Worm (Caenorhabditis elegans) whole organism, L1 larva: Measurements from ENCODE around the gene lron-4.
A peak's percentile ranks its signal among the peaks of the same experiment; 100 is the strongest.

ENCODE experiments used
- C16A3.4 ChIP-seq: fragments of 150-350 bp; optimal IDR thresholded peaks from 2 replicates; lab custom pipeline; 2014; ENCODE audit warnings: missing biosample characterization, missing genetic modification characterization
- F16B12.6 ChIP-seq: fragments of 150-350 bp; optimal IDR thresholded peaks from 2 replicates; lab custom pipeline; 2014; ENCODE audit warnings: missing biosample characterization, missing genetic modification characterization
- alr-1 ChIP-seq: fragments of 200-800 bp; sonication (Bioruptor generic); optimal IDR thresholded peaks from 2 replicates; lab custom pipeline; 2018; ENCODE audit warnings: borderline replicate concordance, mild to moderate bottlenecking, missing genetic modification characterization, missing compliant biosample characterization
- aly-2 ChIP-seq: fragments of 150-350 bp; optimal IDR thresholded peaks from 2 replicates; lab custom pipeline; 2014; ENCODE audit warnings: missing biosample characterization, missing genetic modification characterization
- blmp-1 ChIP-seq: fragments of 150-350 bp; optimal IDR thresholded peaks from 2 replicates; lab custom pipeline; 2014; ENCODE audit warnings: missing biosample characterization, missing genetic modification characterization
- ceh-82 ChIP-seq, 3 experiments: fragments of 150-350 bp in 1 of 3; sonication (generic microtip) in 2 of 3; optimal IDR thresholded peaks; 2 replicates each; lab custom pipeline; 2014 to 2017; ENCODE audit warnings: missing biosample characterization in 3 of 3, missing genetic modification characterization in 3 of 3
- efl-1 ChIP-seq, 4 experiments: fragments of 150-350 bp; optimal IDR thresholded peaks in 3 of 4; peaks in 1 of 4; 1 replicate in 1 of 4; 2 replicates in 3 of 4; lab custom pipeline; 2014; ENCODE audit warnings: missing biosample characterization in 2 of 4, missing genetic modification characterization in 2 of 4, missing genetic modification reagents in 2 of 4
- efl-3 ChIP-seq: fragments of 200-800 bp; sonication (Bioruptor generic); optimal IDR thresholded peaks from 2 replicates; lab custom pipeline; 2018; ENCODE audit warnings: mild to moderate bottlenecking, missing genetic modification characterization, missing compliant biosample characterization
- egl-13 ChIP-seq: sonication (generic microtip); optimal IDR thresholded peaks from 2 replicates; lab custom pipeline; 2016; ENCODE audit warnings: missing genotype, missing genetic modification reagents, missing genetic modification characterization, missing compliant biosample characterization
- elt-2 ChIP-seq: sonication (generic microtip); optimal IDR thresholded peaks from 2 replicates; lab custom pipeline; 2016; ENCODE audit warnings: missing genetic modification characterization, mild to moderate bottlenecking, inconsistent platforms, missing compliant biosample characterization, missing genetic modification reagents
- elt-3 ChIP-seq, 6 experiments: fragments of 150-350 bp in 1 of 6; sonication (generic microtip); optimal IDR thresholded peaks; 2 replicates each; lab custom pipeline; 2017 to 2018; ENCODE audit warnings: missing biosample characterization in 6 of 6, missing genetic modification characterization in 6 of 6, inconsistent platforms in 1 of 6
- ets-5 ChIP-seq: fragments of 200-800 bp; sonication (Bioruptor generic); IDR thresholded peaks from 2 replicates; pipeline ENCODE4 v1.3.6; 2022; ENCODE audit warnings: missing genetic modification characterization, missing compliant biosample characterization
- fkh-10 ChIP-seq: sonication (generic microtip); optimal IDR thresholded peaks from 2 replicates; lab custom pipeline; 2017; ENCODE audit warnings: missing biosample characterization, missing genetic modification reagents, missing genetic modification characterization
- fkh-4 ChIP-seq: sonication (generic microtip); optimal IDR thresholded peaks from 2 replicates; lab custom pipeline; 2016; ENCODE audit warnings: missing compliant biosample characterization, missing genetic modification characterization, borderline replicate concordance
- fkh-8 ChIP-seq: sonication (generic microtip); optimal IDR thresholded peaks from 2 replicates; lab custom pipeline; 2016; ENCODE audit warnings: mild to moderate bottlenecking, missing genetic modification characterization, missing compliant biosample characterization
- hlh-4 ChIP-seq: sonication (generic microtip); optimal IDR thresholded peaks from 2 replicates; lab custom pipeline; 2016; ENCODE audit warnings: mild to moderate bottlenecking, missing genetic modification characterization, missing compliant biosample characterization
- hpl-2 ChIP-seq: fragments of 150-350 bp; optimal IDR thresholded peaks from 2 replicates; lab custom pipeline; 2014; ENCODE audit warnings: missing biosample characterization, missing genetic modification reagents, missing genetic modification characterization
- isw-1 ChIP-seq: fragments of 200-800 bp; sonication (Bioruptor generic); IDR thresholded peaks from 2 replicates; pipeline ENCODE4 v1.3.6; 2022; ENCODE audit warnings: missing genetic modification characterization, missing compliant biosample characterization
- jun-1 ChIP-seq: fragments of 150-350 bp; optimal IDR thresholded peaks from 2 replicates; lab custom pipeline; 2014; ENCODE audit warnings: missing biosample characterization, missing genetic modification reagents, missing genetic modification characterization
- lin-14 ChIP-seq: fragments of 200-800 bp; sonication (Bioruptor generic); optimal IDR thresholded peaks from 2 replicates; lab custom pipeline; 2018; ENCODE audit warnings: mild to moderate bottlenecking, missing genetic modification characterization, moderate library complexity, missing compliant biosample characterization
- lin-15B ChIP-seq: fragments of 150-350 bp; sonication (generic microtip); optimal IDR thresholded peaks from 3 replicates; lab custom pipeline; 2014; ENCODE audit warnings: missing biosample characterization, missing genetic modification characterization
- lin-39 ChIP-seq: fragments of 150-350 bp; optimal IDR thresholded peaks from 2 replicates; lab custom pipeline; 2014; ENCODE audit warnings: missing biosample characterization, missing genetic modification reagents, missing genetic modification characterization
- lir-3 ChIP-seq: sonication (generic microtip); optimal IDR thresholded peaks from 2 replicates; lab custom pipeline; 2016; ENCODE audit warnings: mild to moderate bottlenecking, missing genetic modification characterization, moderate library complexity, missing compliant biosample characterization; ENCODE audit not compliant: poor library complexity
- mef-2 ChIP-seq: fragments of 150-350 bp; optimal IDR thresholded peaks from 2 replicates; lab custom pipeline; 2014; ENCODE audit warnings: missing biosample characterization, missing genetic modification characterization
- nhr-11 ChIP-seq: fragments of 150-350 bp; optimal IDR thresholded peaks from 2 replicates; lab custom pipeline; 2014; ENCODE audit warnings: missing biosample characterization, missing genetic modification characterization
- nhr-12 ChIP-seq: sonication (generic microtip); optimal IDR thresholded peaks from 2 replicates; lab custom pipeline; 2017; ENCODE audit warnings: missing biosample characterization, missing genetic modification characterization
- nhr-20 ChIP-seq: sonication (generic microtip); optimal IDR thresholded peaks from 2 replicates; lab custom pipeline; 2016; ENCODE audit warnings: mild to moderate bottlenecking, missing genetic modification characterization, missing compliant biosample characterization
- nhr-237 ChIP-seq: fragments of 150-350 bp; optimal IDR thresholded peaks from 2 replicates; lab custom pipeline; 2014; ENCODE audit warnings: missing biosample characterization, missing genetic modification characterization
- nhr-47 ChIP-seq: sonication (generic microtip); optimal IDR thresholded peaks from 2 replicates; lab custom pipeline; 2016; ENCODE audit warnings: mild to moderate bottlenecking, missing genetic modification characterization, moderate library complexity, missing compliant biosample characterization
- nhr-76 ChIP-seq: sonication (generic microtip); optimal IDR thresholded peaks from 2 replicates; lab custom pipeline; 2017; ENCODE audit warnings: missing biosample characterization, missing genetic modification characterization
- nhr-77 ChIP-seq: fragments of 150-350 bp; optimal IDR thresholded peaks from 2 replicates; lab custom pipeline; 2014; ENCODE audit warnings: missing biosample characterization, missing genetic modification characterization
- nhr-90 ChIP-seq: sonication (generic microtip); optimal IDR thresholded peaks from 2 replicates; lab custom pipeline; 2016; ENCODE audit warnings: mild to moderate bottlenecking, missing genetic modification characterization, missing compliant biosample characterization; ENCODE audit not compliant: poor library complexity
- pag-3 ChIP-seq: sonication (generic microtip); optimal IDR thresholded peaks from 2 replicates; lab custom pipeline; 2017; ENCODE audit warnings: missing genetic modification characterization, mild to moderate bottlenecking, missing compliant biosample characterization, antibody characterized with exemption, borderline replicate concordance; ENCODE audit not compliant: insufficient read depth
- pax-3 ChIP-seq: fragments of 200-800 bp; sonication (Bioruptor generic); optimal IDR thresholded peaks from 2 replicates; lab custom pipeline; 2018; ENCODE audit warnings: mild to moderate bottlenecking, missing genetic modification characterization, moderate library complexity, missing compliant biosample characterization
- pqm-1 ChIP-seq: sonication (generic microtip); optimal IDR thresholded peaks from 3 replicates; lab custom pipeline; 2017; ENCODE audit warnings: missing biosample characterization, missing genetic modification characterization
- snu-23 ChIP-seq: sonication (generic microtip); optimal IDR thresholded peaks from 2 replicates; lab custom pipeline; 2016; ENCODE audit warnings: missing genetic modification characterization, missing compliant biosample characterization
- swsn-7 ChIP-seq: sonication (generic microtip); optimal IDR thresholded peaks from 2 replicates; lab custom pipeline; 2016; ENCODE audit warnings: missing genetic modification characterization, missing compliant biosample characterization
- tbx-2 ChIP-seq: sonication (generic microtip); optimal IDR thresholded peaks from 2 replicates; lab custom pipeline; 2016; ENCODE audit warnings: missing genetic modification characterization, missing compliant biosample characterization
- unc-30 ChIP-seq: sonication (generic microtip); optimal IDR thresholded peaks from 2 replicates; lab custom pipeline; 2017; ENCODE audit warnings: missing biosample characterization, missing genetic modification characterization
- unc-98 ChIP-seq: fragments of 200-800 bp; sonication (Bioruptor generic); IDR thresholded peaks from 2 replicates; pipeline ENCODE4 v1.3.6; 2022; ENCODE audit warnings: missing genetic modification characterization, missing compliant biosample characterization
- xbp-1 ChIP-seq: sonication (generic microtip); optimal IDR thresholded peaks from 2 replicates; lab custom pipeline; 2016; ENCODE audit warnings: missing genetic modification characterization, missing compliant biosample characterization
- zag-1 ChIP-seq: fragments of 150-350 bp; optimal IDR thresholded peaks from 2 replicates; lab custom pipeline; 2014; ENCODE audit warnings: missing biosample characterization, missing genetic modification characterization
- zip-4 ChIP-seq: fragments of 200-800 bp; sonication (Bioruptor generic); optimal IDR thresholded peaks from 2 replicates; lab custom pipeline; 2018; ENCODE audit warnings: mild to moderate bottlenecking, missing genetic modification characterization, moderate library complexity, missing compliant biosample characterization
- ztf-4 ChIP-seq: fragments of 150-350 bp; optimal IDR thresholded peaks from 2 replicates; lab custom pipeline; 2014; ENCODE audit warnings: missing biosample characterization, missing genetic modification characterization

The lron-4 gene

DNA sequence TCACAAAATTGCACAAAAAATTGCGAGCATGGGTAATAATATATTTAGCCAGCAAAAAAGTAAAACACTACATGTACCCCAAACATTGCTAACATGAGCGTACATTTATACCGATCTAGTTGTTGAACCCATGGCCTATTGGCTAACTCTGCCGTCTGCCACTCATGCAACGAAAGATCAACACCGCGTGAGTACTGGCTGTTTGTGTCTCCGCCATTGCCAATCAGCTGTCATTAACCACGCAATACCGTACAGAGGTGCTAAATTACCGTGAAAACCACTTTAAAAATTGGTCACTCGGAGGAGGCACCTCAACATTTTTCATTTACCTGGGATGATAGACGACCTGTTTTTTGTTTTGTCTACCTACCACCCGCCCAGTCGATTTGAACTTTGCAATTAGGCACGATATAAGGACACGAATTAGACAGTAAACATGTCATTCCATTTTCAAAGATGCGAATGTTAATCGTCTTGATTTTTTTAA lies 36.6 kb downstream of the lron-4 start, which contains the start of gene K02C4.2 (continued):
- TF ChIP-seq nhr-90 (tag; lab: Kevin White, UChicago) (peak; percentile 83), isw-1 (GFP tag; lab: Robert Waterston, UW) (no peak), fkh-10 (GFP tag; lab: Kevin White, UChicago) (no peak), nhr-77 (peak; percentile 75), ceh-82 (tag; optimal IDR thresholded peaks at IDR 0.05; lab: Kevin White, UChicago) (peak in 2 of 3 experiments; percentile 26 to 60), pax-3 (tag; lab: Kevin White, UChicago) (no peak), alr-1 (no peak), ets-5 (GFP tag; lab: Robert Waterston, UW) (no peak), unc-30 (tag; lab: Kevin White, UChicago) (no peak)

DNA sequence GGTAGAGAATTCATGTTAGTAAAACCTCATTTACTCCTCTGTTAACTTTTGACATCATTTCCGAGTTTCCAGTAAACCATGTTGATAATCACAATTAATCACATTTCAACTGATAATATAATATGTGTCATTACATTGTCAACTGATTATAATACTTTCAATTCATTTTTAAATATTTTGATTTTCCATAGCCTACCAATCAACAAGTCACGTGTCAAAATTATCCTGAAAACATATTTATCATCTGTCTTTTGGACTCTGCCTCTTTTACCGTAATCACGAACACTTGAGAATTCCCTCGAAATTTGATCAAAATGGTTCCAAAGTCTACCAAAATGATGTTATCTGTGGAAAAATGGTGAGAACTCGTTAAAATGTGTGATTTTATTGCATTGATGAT lies 37.9 kb downstream of the lron-4 start:
- no peak for TF ChIP-seq fkh-8 (tag; lab: Kevin White, UChicago)
- TF ChIP-seq nhr-237, result no peak
- no peak for TF ChIP-seq efl-1 (optimal IDR thresholded peaks at IDR 0.05; lab: Kevin White, UChicago)
- TF ChIP-seq efl-1 (GFP tag; optimal IDR thresholded peaks at IDR 0.05 in 1 of 2; lab: Kevin White, UChicago), result peak in 1 of 2 experiments; percentile 60
- peak; percentile 30 for TF ChIP-seq elt-2
- no peak for TF ChIP-seq ceh-82 (tag; optimal IDR thresholded peaks at IDR 0.05; lab: Kevin White, UChicago)

DNA sequence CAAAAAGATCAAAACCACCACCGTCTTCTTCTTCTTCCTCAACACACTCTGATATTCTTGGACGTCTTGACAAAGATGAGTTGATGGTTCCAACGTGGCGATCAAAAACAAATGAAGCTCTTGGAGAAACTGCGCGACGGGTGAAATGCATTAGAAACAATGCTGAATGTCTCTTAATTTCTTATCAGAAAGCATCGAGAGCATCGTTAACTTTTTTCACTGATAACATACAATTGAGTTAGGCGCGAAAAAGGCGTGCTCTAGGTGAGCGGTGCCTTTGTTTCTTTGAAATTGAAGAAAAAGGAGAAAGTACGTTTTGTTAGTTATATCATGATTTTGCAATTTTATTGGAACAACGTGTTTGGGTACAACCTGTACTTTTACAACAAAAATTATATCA lies 38.7 kb downstream of the lron-4 start, which contains the start of gene gpcp-2:
TSS of gene gpcp-2 (minus strand) at position 153 of the 400 bp plus-strand sequence.
- peak; percentile 47 for TF ChIP-seq elt-2
- TF ChIP-seq ceh-82 (tag; optimal IDR thresholded peaks at IDR 0.05; lab: Kevin White, UChicago), result no peak

ce11 chrII:8071801-8072544 lies 40.0 kb downstream of the lron-4 start:
- TF ChIP-seq nhr-20 (tag; lab: Kevin White, UChicago) (peak; percentile 69), tbx-2 (tag; lab: Kevin White, UChicago) (peak; percentile 54), nhr-12 (tag; lab: Kevin White, UChicago) (no peak), egl-13 (tag; lab: Kevin White, UChicago) (no peak), ztf-4 (tag; lab: Kevin White, UChicago) (peak; percentile 24), elt-2 (no peak), nhr-237 (no peak), lin-14 (peak; percentile 92), lin-39 (tag; lab: Kevin White, UChicago) (no peak), hpl-2 (GFP tag; lab: Kevin White, UChicago) (no peak), lir-3 (tag; lab: Kevin White, UChicago) (peak; percentile 63), nhr-47 (tag; lab: Kevin White, UChicago) (peak; percentile 70), unc-98 (no peak), fkh-4 (tag; lab: Kevin White, UChicago) (no peak), nhr-11 (tag; lab: Kevin White, UChicago) (no peak), mef-2 (tag; lab: Kevin White, UChicago) (peak; percentile 21), snu-23 (GFP tag; lab: Kevin White, UChicago) (peak; percentile 73), elt-3 (tag; optimal IDR thresholded peaks at IDR 0.05; lab: Kevin White, UChicago) (peak in 2 of 6 experiments; percentile 45 to 66), swsn-7 (tag; lab: Kevin White, UChicago) (peak; percentile 54), hlh-4 (tag; lab: Kevin White, UChicago) (no peak), nhr-76 (no peak), jun-1 (tag; lab: Kevin White, UChicago) (no peak), C16A3.4 (tag; lab: Kevin White, UChicago) (peak; percentile 28), pag-3 (no peak), pqm-1 (tag; lab: Kevin White, UChicago) (no peak), aly-2 (no peak), blmp-1 (tag; lab: Kevin White, UChicago) (peak; percentile 59), zag-1 (tag; lab: Kevin White, UChicago) (no peak), xbp-1 (tag; lab: Kevin White, UChicago) (peak; percentile 53), lin-15B (no peak), fkh-10 (GFP tag; lab: Kevin White, UChicago) (no peak), zip-4 (GFP tag; lab: Kevin White, UChicago) (no peak), efl-3 (GFP tag; lab: Kevin White, UChicago) (no peak), F16B12.6 (tag; lab: Kevin White, UChicago) (no peak)
